Worm (Caenorhabditis elegans): ENCODE data around the gene F11C1.4.

DNA sequence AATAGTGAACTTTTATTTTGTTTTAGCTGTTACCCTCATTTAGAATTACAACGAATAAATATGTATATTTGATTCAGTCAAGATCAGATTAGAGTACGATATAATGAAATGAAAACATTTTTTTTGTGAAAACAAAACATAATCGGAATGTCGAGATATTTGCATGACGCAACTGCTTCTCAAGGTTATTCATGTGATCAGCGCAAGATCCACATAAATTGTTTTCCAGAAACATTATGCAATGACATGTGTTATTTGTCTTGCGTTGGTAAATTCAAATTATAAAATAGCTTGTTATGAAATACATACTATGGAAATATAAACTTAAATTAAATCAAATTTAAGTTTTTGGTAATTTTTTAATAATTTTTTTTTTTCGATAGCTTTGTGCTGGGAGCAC is 22.7 kb downstream of the F11C1.4 start:
- no peak for TF ChIP-seq unc-62 (GFP tag; optimal IDR thresholded peaks at IDR 0.05)
- TF ChIP-seq let-607 (tag; optimal IDR thresholded peaks at IDR 0.05): no peak
- no peak for TF ChIP-seq snpc-1.3 (tag; optimal IDR thresholded peaks at IDR 0.05; ENCODE audit: insufficient read depth)
- no peak for TF ChIP-seq T26A5.8 (tag; optimal IDR thresholded peaks at IDR 0.05)
- no peak for TF ChIP-seq dpl-1 (GFP tag; optimal IDR thresholded peaks at IDR 0.05)
- TF ChIP-seq F57C9.4 (tag; optimal IDR thresholded peaks at IDR 0.05): no peak
- TF ChIP-seq ama-1 (optimal IDR thresholded peaks at IDR 0.05): no peak
- no peak for TF ChIP-seq ama-1 (GFP tag; optimal IDR thresholded peaks at IDR 0.05)
- TF ChIP-seq cebp-2 (GFP tag; IDR thresholded peaks at IDR 0.05): no peak
- TF ChIP-seq rcor-1 (GFP tag; IDR thresholded peaks at IDR 0.05): no peak
- TF ChIP-seq ceh-27 (GFP tag; optimal IDR thresholded peaks at IDR 0.05): no peak
